Worm (Caenorhabditis elegans): ENCODE measurements around the gene C50C3.1.

DNA sequence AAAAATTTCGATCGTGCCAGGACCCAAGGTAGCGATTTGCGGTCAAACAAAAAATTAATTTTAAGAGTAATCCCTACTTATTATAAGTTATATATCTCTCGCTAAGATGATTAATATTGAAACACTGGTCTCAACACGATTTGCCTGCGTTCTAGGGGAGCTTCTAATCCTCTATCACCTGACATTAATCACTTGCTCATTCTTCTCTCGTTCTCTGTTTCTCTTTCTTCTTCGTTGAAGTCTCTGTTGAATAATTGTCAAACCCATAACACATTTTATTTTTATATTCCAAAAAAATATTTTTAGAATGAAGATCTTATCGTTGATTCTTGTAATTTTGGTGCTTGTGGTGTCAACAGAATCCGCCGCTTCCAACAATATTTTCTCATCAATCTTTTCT is 36.6 kb upstream of the C50C3.1 start, which contains the start of gene D2007.1:
- TF ChIP-seq mep-1 (tag; optimal IDR thresholded peaks at IDR 0.05) (peak; percentile 8), set-16 (GFP tag; IDR thresholded peaks at IDR 0.05) (no peak), madf-9 (GFP tag; conservative IDR thresholded peaks at IDR 0.05) (no peak), lin-29 (GFP tag; IDR thresholded peaks at IDR 0.05) (no peak), nhr-28 (tag; optimal IDR thresholded peaks at IDR 0.05) (no peak), egl-27 (tag; optimal IDR thresholded peaks at IDR 0.05) (no peak), lsy-2 (tag; optimal IDR thresholded peaks at IDR 0.05) (peak in 1 of 2 experiments; percentile 20), ceh-82 (tag; optimal IDR thresholded peaks at IDR 0.05) (no peak), snpc-4 (tag; optimal IDR thresholded peaks at IDR 0.05) (no peak), ces-1 (GFP tag; optimal IDR thresholded peaks at IDR 0.05) (no peak), T20F7.1 (GFP tag; optimal IDR thresholded peaks at IDR 0.05) (no peak), hlh-30 (tag; optimal IDR thresholded peaks at IDR 0.05; ENCODE audit: insufficient read depth) (peak; percentile 35), lin-15B (tag; optimal IDR thresholded peaks at IDR 0.05) (no peak), zip-2 (tag; optimal IDR thresholded peaks at IDR 0.05) (no peak)
